Worm (Caenorhabditis elegans): Measurements from ENCODE around the gene Y105C5B.11.

DNA sequence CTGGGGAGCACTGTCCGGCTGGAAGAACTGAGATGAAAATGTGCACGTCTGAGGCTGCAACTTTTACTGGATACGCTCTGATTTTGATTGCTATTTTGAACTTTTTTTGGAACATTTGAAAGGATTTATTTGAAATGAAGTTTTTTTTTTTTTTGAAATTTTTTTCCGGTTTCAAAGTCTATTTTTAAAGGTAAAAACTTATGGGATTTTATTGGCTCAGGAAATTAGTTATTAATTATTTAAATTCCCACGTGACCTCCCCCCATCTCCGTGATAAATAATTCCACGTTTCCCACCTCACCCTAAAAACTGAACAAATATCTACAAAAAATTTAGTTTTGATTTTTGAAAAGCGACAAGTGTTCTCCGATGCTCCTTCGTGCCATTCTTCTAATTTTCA is 23.0 kb upstream of the Y105C5B.11 start, which contains the start of gene Y105C5B.18:
- no peak for TF ChIP-seq snpc-4 (tag; optimal IDR thresholded peaks at IDR 0.05)
- TF ChIP-seq nhr-76 (tag; optimal IDR thresholded peaks at IDR 0.05): no peak
- TF ChIP-seq pha-4 (tag; optimal IDR thresholded peaks at IDR 0.05): no peak
- TF ChIP-seq ztf-11 (tag; optimal IDR thresholded peaks at IDR 0.05): no peak

Data from whole organism, mixed stage, embryonic.